Fruit fly (Drosophila melanogaster): ENCODE measurements around the gene pns.

The pns gene

DNA sequence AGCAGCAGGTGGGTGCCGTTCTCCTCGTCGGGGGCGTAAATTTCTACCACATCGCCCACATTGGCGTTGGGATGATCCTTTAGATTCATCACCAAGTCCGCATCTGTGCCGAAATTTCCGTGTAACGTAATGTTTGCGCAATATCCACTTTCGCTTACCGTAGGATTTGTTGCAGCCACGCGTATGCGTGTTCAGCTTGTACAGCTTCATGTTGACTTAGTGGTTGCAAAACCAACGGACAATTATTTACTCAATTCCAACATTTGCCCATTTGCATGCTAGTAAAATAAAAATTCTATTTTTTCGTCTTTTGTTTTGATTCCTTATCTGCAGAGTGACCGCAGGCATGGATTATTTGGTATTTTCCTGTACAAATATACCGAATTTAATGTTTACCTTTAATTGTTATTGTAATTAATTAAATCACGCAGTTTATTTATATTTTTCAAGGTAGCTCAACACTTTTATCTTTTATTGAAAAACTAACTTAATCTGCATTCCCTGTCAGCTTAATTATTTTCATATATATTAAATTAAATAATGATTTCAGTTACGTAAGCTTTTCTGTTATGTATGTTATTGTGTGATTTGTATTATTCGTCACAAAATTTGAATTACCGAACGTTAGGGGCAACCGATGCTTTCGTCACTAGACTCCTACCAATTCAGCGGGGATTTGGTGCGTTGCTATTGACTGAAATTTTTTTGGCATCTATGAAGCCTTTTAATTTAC lies 3.1 kb upstream of the pns start, which contains the start of gene Iml1 (continued):
- TF ChIP-seq CG9817 (tag; optimal IDR thresholded peaks at IDR 0.05) (peak; percentile 8), crp (GFP tag; optimal IDR thresholded peaks at IDR 0.05) (no peak), Myb (GFP tag; optimal IDR thresholded peaks at IDR 0.05) (peak; percentile 52), peb (GFP tag; IDR thresholded peaks at IDR 0.05) (no peak), CG17328 (GFP tag; IDR thresholded peaks at IDR 0.05) (no peak), CG12104 (GFP tag; optimal IDR thresholded peaks at IDR 0.05) (peak; percentile 7), otp (GFP tag; IDR thresholded peaks at IDR 0.05) (no peak), emc (GFP tag; optimal IDR thresholded peaks at IDR 0.05) (no peak), az2 (GFP tag; optimal IDR thresholded peaks at IDR 0.05) (no peak), CG2202 (tag; optimal IDR thresholded peaks at IDR 0.05) (no peak), mam (GFP tag; optimal IDR thresholded peaks at IDR 0.05) (no peak), C15 (GFP tag; IDR thresholded peaks at IDR 0.05) (no peak), pb (GFP tag; optimal IDR thresholded peaks at IDR 0.05) (no peak), twi (tag; optimal IDR thresholded peaks at IDR 0.05) (no peak), fru (optimal IDR thresholded peaks at IDR 0.05) (no peak), psq (GFP tag; optimal IDR thresholded peaks at IDR 0.05) (peak; percentile 79), stc (GFP tag; IDR thresholded peaks at IDR 0.05) (no peak), pzg (GFP tag; optimal IDR thresholded peaks at IDR 0.05) (peak; percentile 23), dm (GFP tag; optimal IDR thresholded peaks at IDR 0.05) (no peak), row (GFP tag; IDR thresholded peaks at IDR 0.05) (peak; percentile 83), tup (GFP tag; optimal IDR thresholded peaks at IDR 0.05) (no peak), Xbp1 (GFP tag; optimal IDR thresholded peaks at IDR 0.05) (peak; percentile 43), ssp (GFP tag; IDR thresholded peaks at IDR 0.05) (peak; percentile 37), gfzf (GFP tag; optimal IDR thresholded peaks at IDR 0.05) (peak; percentile 58), sisA (GFP tag; IDR thresholded peaks at IDR 0.05) (peak; percentile 56), CG8924 (tag; optimal IDR thresholded peaks at IDR 0.05) (peak; percentile 60), ERR (GFP tag; optimal IDR thresholded peaks at IDR 0.05) (no peak), CG13894 (tag; optimal IDR thresholded peaks at IDR 0.05) (no peak), ems (GFP tag; optimal IDR thresholded peaks at IDR 0.05) (no peak), CG14441 (GFP tag; IDR thresholded peaks at IDR 0.05) (peak; percentile 60), ken (GFP tag; IDR thresholded peaks at IDR 0.05) (0 out of 3 replicates have a peak, but pooled peaks have one; percentile 23), dan (GFP tag; IDR thresholded peaks at IDR 0.05) (no peak), B-H2 (GFP tag; optimal IDR thresholded peaks at IDR 0.05) (no peak), esg (GFP tag; conservative IDR thresholded peaks at IDR 0.05) (0 out of 2 replicates have a peak, but pooled peaks have one; percentile 29), Dp (GFP tag; optimal IDR thresholded peaks at IDR 0.05) (no peak), CG33213 (GFP tag; optimal IDR thresholded peaks at IDR 0.05) (no peak), tgo (GFP tag; IDR thresholded peaks at IDR 0.05) (peak; percentile 47; the same call in 2 of the 3 replicates), CG12299 (tag; optimal IDR thresholded peaks at IDR 0.05) (peak; percentile 30), CG15073 (GFP tag; optimal IDR thresholded peaks at IDR 0.05) (no peak), cato (GFP tag; optimal IDR thresholded peaks at IDR 0.05; ENCODE audit: borderline replicate concordance) (no peak), CG31224 (GFP tag; IDR thresholded peaks at IDR 0.05) (0 out of 2 replicates have a peak, but pooled peaks have one; percentile 23), CG12155 (GFP tag; optimal IDR thresholded peaks at IDR 0.05) (no peak), pho (GFP tag; optimal IDR thresholded peaks at IDR 0.05) (no peak), CrebB (tag; optimal IDR thresholded peaks at IDR 0.05) (no peak), en (GFP tag; optimal IDR thresholded peaks at IDR 0.05) (no peak), CG6272 (GFP tag; IDR thresholded peaks at IDR 0.05) (peak; percentile 63), Hsf (GFP tag; optimal IDR thresholded peaks at IDR 0.05) (no peak), hb (GFP tag; IDR thresholded peaks at IDR 0.05; ENCODE audit: partially characterized antibody) (no peak), onecut (GFP tag; IDR thresholded peaks at IDR 0.05) (no peak), ro (GFP tag; IDR thresholded peaks at IDR 0.05) (no peak), CG11456 (GFP tag; IDR thresholded peaks at IDR 0.05) (peak; percentile 72), zfh1 (GFP tag; IDR thresholded peaks at IDR 0.05) (no peak)

All from whole organism, embryonic.